Worm (Caenorhabditis elegans) whole organism, L4 larva: ENCODE measurements around the gene nlp-43.

Experiments
- ZK337.2 ChIP-seq: fragments of 200-800 bp; sonication (Bioruptor generic); IDR thresholded peaks from 2 replicates; pipeline ENCODE4 v1.3.6; 2022; ENCODE audit warnings: missing genetic modification reagents, missing genetic modification characterization, missing compliant biosample characterization
- ceh-20 ChIP-seq: fragments of 200-800 bp; sonication (Bioruptor generic); IDR thresholded peaks from 2 replicates; pipeline ENCODE4 v1.3.6; 2022; ENCODE audit warnings: missing genetic modification reagents, missing genetic modification characterization, missing compliant biosample characterization
- ceh-28 ChIP-seq: fragments of 150-350 bp; optimal IDR thresholded peaks from 2 replicates; lab custom pipeline; 2014; ENCODE audit warnings: missing biosample characterization, missing genetic modification reagents, missing genetic modification characterization
- lsy-2 ChIP-seq, 2 experiments: fragments of 150-350 bp in 1 of 2; sonication (generic microtip) in 1 of 2; optimal IDR thresholded peaks; 2 replicates each; lab custom pipeline; 2014 to 2017; ENCODE audit warnings: missing biosample characterization in 2 of 2, missing genetic modification characterization in 2 of 2

- TF ChIP-seq ZK337.2 (GFP tag; lab: Robert Waterston, UW): no peak
- TF ChIP-seq lsy-2 (tag; optimal IDR thresholded peaks at IDR 0.05; lab: Kevin White, UChicago): no peak
- TF ChIP-seq ceh-28: no peak
- TF ChIP-seq ceh-20 (GFP tag; lab: Robert Waterston, UW): no peak
Observed at ce11 chrIII:5010723-5011122, 31.5 kb upstream of the nlp-43 start.
